Fruit fly (Drosophila melanogaster): ENCODE measurements around the gene Adh.
A peak's percentile ranks its signal among the peaks of the same experiment; 100 is the strongest.

Gene Adh

DNA sequence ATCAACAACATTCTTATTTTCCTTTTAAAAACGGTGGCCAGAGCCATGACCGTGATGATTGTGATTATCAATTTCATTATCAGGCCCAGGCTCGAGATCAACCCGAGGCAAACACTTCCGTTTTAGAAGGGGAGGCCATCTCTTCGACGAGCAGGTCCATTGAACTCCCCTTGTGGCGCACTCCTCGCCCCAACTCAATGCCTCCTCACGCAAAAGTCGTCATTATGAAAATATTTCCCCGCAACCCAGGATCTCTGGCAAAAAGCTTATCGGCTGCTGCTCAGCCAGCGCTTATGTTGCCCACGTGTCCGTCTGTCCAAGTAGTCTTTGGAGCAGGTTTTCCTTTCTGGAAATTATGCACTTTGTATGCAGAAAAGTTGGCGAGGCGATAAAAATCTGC is 17.4 kb downstream of the Adh start:
- TF ChIP-seq Hr78 (GFP tag; optimal IDR thresholded peaks at IDR 0.05): no peak
- TF ChIP-seq rgr (GFP tag; optimal IDR thresholded peaks at IDR 0.05): no peak
- no peak for TF ChIP-seq Rel (GFP tag; optimal IDR thresholded peaks at IDR 0.05)
- TF ChIP-seq Rel (tag; optimal IDR thresholded peaks at IDR 0.05): no peak
- no peak for TF ChIP-seq woc (GFP tag; optimal IDR thresholded peaks at IDR 0.05)
- no peak for TF ChIP-seq fru (GFP tag; optimal IDR thresholded peaks at IDR 0.05)
- TF ChIP-seq Vsx2 (GFP tag; optimal IDR thresholded peaks at IDR 0.05; ENCODE audit: partially characterized antibody): no peak
- TF ChIP-seq OdsH (GFP tag; optimal IDR thresholded peaks at IDR 0.05): no peak
- TF ChIP-seq Sp1 (GFP tag; optimal IDR thresholded peaks at IDR 0.05): no peak
- TF ChIP-seq Hr83 (GFP tag; optimal IDR thresholded peaks at IDR 0.05; ENCODE audit: poor library complexity, severe bottlenecking): no peak

DNA sequence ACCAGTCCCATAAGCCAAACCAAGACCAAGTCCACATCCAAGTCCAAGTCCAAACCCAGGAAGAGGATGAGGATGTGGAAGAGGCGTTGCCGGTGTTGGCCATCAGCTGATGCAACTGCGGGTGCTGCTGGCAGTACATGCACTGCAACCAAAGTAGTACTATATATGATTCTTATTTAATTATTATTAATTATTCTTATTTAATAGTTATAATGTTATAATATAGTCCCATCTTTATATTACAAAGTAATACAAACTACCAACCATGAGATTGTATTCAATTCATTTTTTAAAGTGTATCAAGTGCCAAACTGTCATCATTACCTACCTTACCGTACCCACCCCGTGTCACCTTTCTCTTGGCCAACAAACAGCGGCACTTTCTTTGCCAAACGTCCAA is 19.6 kb downstream of the Adh start:
- TF ChIP-seq foxo (GFP tag; optimal IDR thresholded peaks at IDR 0.05) (peak in 1 of 2 experiments; percentile 8), N (GFP tag; optimal IDR thresholded peaks at IDR 0.05) (no peak)

DNA sequence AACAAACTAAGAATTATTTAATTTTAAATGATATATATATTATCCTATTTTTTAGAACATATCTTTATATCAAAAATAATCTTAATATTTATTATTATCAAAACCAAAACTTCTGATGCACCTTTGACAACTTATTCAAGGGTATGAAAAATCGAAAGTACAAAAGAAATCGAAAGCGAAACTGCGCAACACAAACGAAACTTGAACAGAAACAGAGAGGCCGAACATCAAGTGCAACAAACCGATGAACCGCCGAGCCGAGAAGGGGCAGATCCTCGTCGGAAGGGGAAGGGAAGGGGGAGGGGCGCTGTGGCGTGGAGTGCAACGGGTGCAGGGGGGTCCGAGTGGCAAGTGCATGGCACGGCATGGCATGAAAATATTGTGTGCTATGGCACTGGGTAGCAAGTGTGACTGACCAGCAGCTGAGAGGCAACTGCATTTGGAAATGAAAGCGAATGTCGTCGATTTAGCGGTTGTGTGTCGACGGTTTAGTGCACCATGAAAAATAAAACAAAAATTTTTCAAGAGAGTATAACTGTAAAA is 26.8 kb downstream of the Adh start:
- TF ChIP-seq Sp1 (GFP tag; optimal IDR thresholded peaks at IDR 0.05) (no peak), Vsx2 (GFP tag; optimal IDR thresholded peaks at IDR 0.05; ENCODE audit: partially characterized antibody) (no peak), sage (GFP tag; optimal IDR thresholded peaks at IDR 0.05) (no peak), Dfd (GFP tag; optimal IDR thresholded peaks at IDR 0.05) (no peak), HLH106 (tag; optimal IDR thresholded peaks at IDR 0.05) (no peak), rgr (GFP tag; optimal IDR thresholded peaks at IDR 0.05) (no peak), Hr83 (GFP tag; optimal IDR thresholded peaks at IDR 0.05; ENCODE audit: poor library complexity, severe bottlenecking) (no peak), sv (GFP tag; optimal IDR thresholded peaks at IDR 0.05) (no peak), Abd-B (GFP tag; optimal IDR thresholded peaks at IDR 0.05) (no peak), N (GFP tag; optimal IDR thresholded peaks at IDR 0.05) (no peak), Mio (GFP tag; optimal IDR thresholded peaks at IDR 0.05) (no peak), Myc (optimal IDR thresholded peaks at IDR 0.05) (no peak), usp (GFP tag; optimal IDR thresholded peaks at IDR 0.05) (no peak)

DNA sequence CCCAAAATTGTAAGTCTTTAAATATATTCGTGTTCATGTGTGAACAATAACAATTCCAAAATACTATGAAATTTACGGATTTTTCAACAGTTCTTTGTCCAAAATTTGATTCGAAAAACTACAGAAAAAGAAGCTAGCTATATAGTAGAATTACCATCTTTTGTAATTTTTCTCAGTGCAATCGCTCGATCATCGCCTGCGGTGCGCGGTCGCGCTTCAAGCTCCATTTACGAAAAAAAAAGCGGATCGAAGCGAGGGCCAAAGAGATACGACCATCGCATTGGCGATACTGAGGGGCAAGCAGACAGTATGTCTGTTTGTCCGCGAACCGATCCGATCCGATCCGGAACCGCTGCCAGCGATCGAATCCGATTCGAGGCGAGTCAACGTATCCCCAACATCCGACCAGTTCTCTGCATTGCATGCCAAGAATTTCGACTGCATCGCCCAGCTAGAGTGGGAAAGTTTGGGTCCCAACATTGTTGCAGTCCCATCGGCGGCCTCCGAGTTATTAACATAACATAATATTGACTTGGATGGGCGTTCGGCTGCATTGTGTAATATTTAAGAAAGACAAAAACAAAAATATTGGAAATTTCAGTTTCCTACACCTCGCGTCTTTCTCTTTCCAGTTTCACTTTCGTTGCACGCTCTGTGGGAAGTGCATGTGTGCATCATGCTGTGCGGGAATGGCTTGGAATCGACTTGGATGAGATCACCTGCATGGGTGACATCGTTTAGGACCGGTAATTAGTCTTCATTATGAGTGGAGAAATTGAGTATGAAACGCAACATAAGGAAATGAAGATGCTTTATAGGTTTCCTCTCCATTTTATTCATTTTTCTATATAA is 36.6 kb downstream of the Adh start:
- TF ChIP-seq usp (GFP tag; optimal IDR thresholded peaks at IDR 0.05): no peak
- TF ChIP-seq fru (GFP tag; optimal IDR thresholded peaks at IDR 0.05): peak; percentile 44
- TF ChIP-seq CG9705 (GFP tag; optimal IDR thresholded peaks at IDR 0.05): no peak
- TF ChIP-seq Sp1 (GFP tag; optimal IDR thresholded peaks at IDR 0.05): peak; percentile 18
- TF ChIP-seq HLH106 (tag; optimal IDR thresholded peaks at IDR 0.05): peak; percentile 54
- TF ChIP-seq psq (GFP tag; optimal IDR thresholded peaks at IDR 0.05): no peak
- no peak for TF ChIP-seq OdsH (GFP tag; optimal IDR thresholded peaks at IDR 0.05)
- TF ChIP-seq pan (optimal IDR thresholded peaks at IDR 0.05): no peak
- TF ChIP-seq ey (GFP tag; optimal IDR thresholded peaks at IDR 0.05): peak; percentile 59
- peak in 1 of 2 experiments; percentile 37 for TF ChIP-seq foxo (GFP tag; optimal IDR thresholded peaks at IDR 0.05)
- TF ChIP-seq Hr78 (GFP tag; optimal IDR thresholded peaks at IDR 0.05): no peak
- no peak for TF ChIP-seq CG32264 (GFP tag; optimal IDR thresholded peaks at IDR 0.05)
- TF ChIP-seq Myc (optimal IDR thresholded peaks at IDR 0.05): no peak
- TF ChIP-seq Rel (GFP tag; optimal IDR thresholded peaks at IDR 0.05): no peak
- TF ChIP-seq Rel (tag; optimal IDR thresholded peaks at IDR 0.05): no peak
- TF ChIP-seq Hnf4 (GFP tag; optimal IDR thresholded peaks at IDR 0.05): peak; percentile 16
- no peak for TF ChIP-seq h (GFP tag; optimal IDR thresholded peaks at IDR 0.05)
- TF ChIP-seq rgr (GFP tag; optimal IDR thresholded peaks at IDR 0.05): peak; percentile 27
- TF ChIP-seq Abd-B (GFP tag; optimal IDR thresholded peaks at IDR 0.05): no peak
- TF ChIP-seq Dfd (GFP tag; optimal IDR thresholded peaks at IDR 0.05): no peak

DNA sequence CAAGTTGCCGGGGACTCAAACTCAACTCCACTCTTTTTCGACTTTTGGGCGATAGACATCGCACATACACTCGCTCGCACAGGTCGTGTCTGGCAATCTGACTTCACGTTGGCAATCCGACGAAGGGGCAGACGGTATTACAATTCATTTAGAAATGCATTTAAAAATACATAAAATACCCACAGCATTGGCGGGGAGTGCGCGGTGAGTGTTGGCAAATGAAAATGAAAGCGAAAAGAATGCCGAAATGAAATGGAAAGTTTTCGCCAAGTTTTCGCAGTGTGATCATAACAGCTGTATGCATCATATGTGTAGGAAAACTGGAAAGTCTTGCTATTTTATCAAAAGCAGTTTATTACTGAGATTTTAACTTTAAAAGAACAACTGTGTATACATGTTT is 38.1 kb downstream of the Adh start:
- no peak for TF ChIP-seq Hnf4 (GFP tag; optimal IDR thresholded peaks at IDR 0.05)
- no peak for TF ChIP-seq foxo (GFP tag; optimal IDR thresholded peaks at IDR 0.05)

DNA sequence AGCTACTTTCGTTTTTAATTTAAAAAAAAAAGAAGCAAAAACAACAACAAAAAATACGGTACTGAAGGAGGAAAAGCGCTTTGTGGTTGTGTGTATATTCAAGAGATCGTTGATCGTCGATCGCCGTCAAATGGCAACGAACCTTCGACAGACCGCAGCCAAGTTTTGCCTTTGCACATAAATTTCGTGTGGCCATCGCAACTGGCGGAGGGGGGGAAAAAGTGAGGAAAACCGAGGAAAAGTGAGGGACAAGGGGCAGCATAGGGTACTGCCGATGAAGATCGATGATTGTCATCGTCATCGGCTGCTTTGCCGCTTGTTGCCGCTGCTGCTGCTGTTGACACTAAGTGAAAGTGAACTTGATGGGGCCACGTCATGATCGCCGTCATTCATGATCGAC is 39.6 kb downstream of the Adh start:
- no peak for TF ChIP-seq Jra (GFP tag; optimal IDR thresholded peaks at IDR 0.05)
- no peak for TF ChIP-seq foxo (GFP tag; optimal IDR thresholded peaks at IDR 0.05)
- no peak for TF ChIP-seq sage (GFP tag; optimal IDR thresholded peaks at IDR 0.05)
- no peak for TF ChIP-seq br (GFP tag; optimal IDR thresholded peaks at IDR 0.05)
- no peak for TF ChIP-seq Myc (optimal IDR thresholded peaks at IDR 0.05)
- no peak for TF ChIP-seq psq (GFP tag; optimal IDR thresholded peaks at IDR 0.05)
- TF ChIP-seq lola (GFP tag; optimal IDR thresholded peaks at IDR 0.05): no peak
- no peak for TF ChIP-seq Rel (GFP tag; optimal IDR thresholded peaks at IDR 0.05)
- TF ChIP-seq Rel (tag; optimal IDR thresholded peaks at IDR 0.05): no peak
- no peak for TF ChIP-seq jim (GFP tag; optimal IDR thresholded peaks at IDR 0.05)
- no peak for TF ChIP-seq Vsx2 (GFP tag; optimal IDR thresholded peaks at IDR 0.05; ENCODE audit: partially characterized antibody)
- TF ChIP-seq rgr (GFP tag; optimal IDR thresholded peaks at IDR 0.05): no peak

All from whole organism, wandering third instar larva.